Fruit fly (Drosophila melanogaster): Measurements from ENCODE around the gene CG10616.

DNA sequence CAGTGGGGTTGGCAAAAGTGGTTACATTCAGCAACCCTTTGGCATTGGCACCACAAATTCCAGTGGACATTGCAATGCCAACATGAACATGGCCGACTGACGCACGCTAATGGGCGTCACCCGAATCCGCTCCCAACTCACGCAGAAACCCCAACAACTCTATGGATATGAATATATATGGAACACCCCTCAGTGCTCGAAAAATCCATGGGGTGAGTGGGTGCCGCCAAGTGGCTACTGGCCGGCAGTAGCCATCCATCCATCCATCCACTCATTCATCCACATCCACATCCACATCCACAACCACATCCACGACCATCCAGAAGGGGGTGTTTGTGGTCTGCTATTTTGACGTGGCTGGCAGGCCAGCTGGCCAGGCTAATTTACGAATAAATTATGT lies 24.4 kb upstream of the CG10616 start:
- TF ChIP-seq CG31224 (GFP tag; IDR thresholded peaks at IDR 0.05), result no peak
- no peak for TF ChIP-seq Sin3A (optimal IDR thresholded peaks at IDR 0.05)
- TF ChIP-seq disco-r (GFP tag; optimal IDR thresholded peaks at IDR 0.05), result no peak
- no peak for TF ChIP-seq Dref (GFP tag; IDR thresholded peaks at IDR 0.05)
- no peak for TF ChIP-seq CG8478 (optimal IDR thresholded peaks at IDR 0.05)
